Fruit fly (Drosophila melanogaster): ENCODE results near the gene Trpml.

The Trpml gene

DNA sequence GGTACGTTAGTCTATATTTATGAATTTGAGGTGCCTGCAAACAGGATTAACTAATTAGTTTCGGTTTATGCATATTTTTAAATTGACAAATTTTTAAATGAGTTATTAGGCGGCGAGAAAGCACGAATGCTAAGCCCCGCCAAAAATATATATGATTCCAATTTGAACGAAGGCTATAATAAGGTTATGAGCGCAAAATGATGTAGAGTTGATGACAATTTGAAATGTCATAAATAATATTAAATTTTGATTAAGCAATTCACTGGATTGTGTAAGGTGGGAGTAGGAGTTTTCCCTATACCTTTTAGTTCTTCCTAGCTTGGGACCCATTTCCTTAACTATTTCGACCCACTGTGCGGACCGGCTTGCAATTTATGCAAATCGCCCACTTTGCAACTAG, 18.5 kb downstream of the Trpml start (continued):
- TF ChIP-seq dysf (GFP tag; IDR thresholded peaks at IDR 0.05) (peak; percentile 39; the same call in 1 of the 3 replicates), CG1603 (tag; optimal IDR thresholded peaks at IDR 0.05) (peak; percentile 3), sens (GFP tag) (peak; percentile 6), Rfx (GFP tag; IDR thresholded peaks at IDR 0.05) (0 out of 2 replicates have a peak, but pooled peaks have one; percentile 22), CG3281 (GFP tag; optimal IDR thresholded peaks at IDR 0.05) (peak; percentile 17), ken (GFP tag; IDR thresholded peaks at IDR 0.05) (0 out of 3 replicates have a peak, but pooled peaks have one; percentile 29), CG7271 (tag; optimal IDR thresholded peaks at IDR 0.05) (no peak), dmrt99B (tag; optimal IDR thresholded peaks at IDR 0.05) (peak; percentile 33), tio (GFP tag; optimal IDR thresholded peaks at IDR 0.05) (peak; percentile 3), gfzf (GFP tag; optimal IDR thresholded peaks at IDR 0.05) (no peak), ab (GFP tag; optimal IDR thresholded peaks at IDR 0.05) (no peak), CG14050 (GFP tag; IDR thresholded peaks at IDR 0.05) (0 out of 3 replicates have a peak, but pooled peaks have one; percentile 10), CG2129 (GFP tag; IDR thresholded peaks at IDR 0.05; ENCODE audit: partially characterized antibody) (no peak), CG31441 (GFP tag; IDR thresholded peaks at IDR 0.05) (0 out of 2 replicates have a peak, but pooled peaks have one; percentile 18), Ptx1 (GFP tag; IDR thresholded peaks at IDR 0.05) (0 out of 2 replicates have a peak, but pooled peaks have one; percentile 27), HLH3B (GFP tag; IDR thresholded peaks at IDR 0.05) (0 out of 2 replicates have a peak, but pooled peaks have one; percentile 16), lab (GFP tag; optimal IDR thresholded peaks at IDR 0.05) (peak; percentile 18), Atf6 (GFP tag; IDR thresholded peaks at IDR 0.05) (peak; percentile 23; the same call in 1 of the 2 replicates), vvl (GFP tag; IDR thresholded peaks at IDR 0.05) (peak; percentile 27; the same call in 1 of the 2 replicates), lmd (GFP tag; IDR thresholded peaks at IDR 0.05) (peak; percentile 26; the same call in 1 of the 2 replicates), CG16863 (GFP tag; optimal IDR thresholded peaks at IDR 0.05) (no peak), Xbp1 (GFP tag; optimal IDR thresholded peaks at IDR 0.05) (peak; percentile 11), CG4424 (GFP tag; optimal IDR thresholded peaks at IDR 0.05) (peak; percentile 34), H2.0 (GFP tag; IDR thresholded peaks at IDR 0.05) (peak; percentile 22; the same call in 1 of the 2 replicates), CG10462 (GFP tag; optimal IDR thresholded peaks at IDR 0.05) (no peak), GATAe (GFP tag; conservative IDR thresholded peaks at IDR 0.05) (no peak), CG6683 (GFP tag; optimal IDR thresholded peaks at IDR 0.05) (no peak), CG34376 (GFP tag; optimal IDR thresholded peaks at IDR 0.05) (no peak), CG30403 (GFP tag; optimal IDR thresholded peaks at IDR 0.05) (peak; percentile 10), pfk (GFP tag; optimal IDR thresholded peaks at IDR 0.05) (no peak), ro (GFP tag; IDR thresholded peaks at IDR 0.05) (no peak), Hr51 (GFP tag; optimal IDR thresholded peaks at IDR 0.05) (peak in 1 of 2 experiments; percentile 20), CG10366 (GFP tag; IDR thresholded peaks at IDR 0.05) (0 out of 2 replicates have a peak, but pooled peaks have one; percentile 18), CG14441 (GFP tag; IDR thresholded peaks at IDR 0.05) (peak; percentile 48), CG11504 (tag; optimal IDR thresholded peaks at IDR 0.05) (peak; percentile 29), CG6689 (GFP tag; IDR thresholded peaks at IDR 0.05) (0 out of 2 replicates have a peak, but pooled peaks have one; percentile 21), C15 (GFP tag; IDR thresholded peaks at IDR 0.05) (0 out of 3 replicates have a peak, but pooled peaks have one; percentile 23), prd (optimal IDR thresholded peaks at IDR 0.05) (no peak), prd (GFP tag; IDR thresholded peaks at IDR 0.05) (0 out of 3 replicates have a peak, but pooled peaks have one; percentile 9), ase (GFP tag; IDR thresholded peaks at IDR 0.05) (0 out of 3 replicates have a peak, but pooled peaks have one; percentile 20), Lhr (GFP tag; optimal IDR thresholded peaks at IDR 0.05) (no peak), CG9215 (GFP tag; IDR thresholded peaks at IDR 0.05) (no peak), Med (GFP tag) (peak; percentile 60)

Measured in whole organism, embryonic.